Fruit fly (Drosophila melanogaster) whole organism, embryonic: Measurements from ENCODE around the gene CG42512.

Experiments used
- CG6654 ChIP-seq: fragments of 200-800 bp; sonication (Bioruptor generic); optimal IDR thresholded peaks from 2 replicates; lab custom pipeline; 2017; ENCODE audit warnings: missing biosample characterization, mild to moderate bottlenecking, missing genetic modification characterization
- al ChIP-seq: fragments of 200-800 bp; sonication (Bioruptor generic); IDR thresholded peaks from 2 replicates; pipeline ENCODE4 v1.3.6; 2022; ENCODE audit warnings: missing biosample characterization, missing genetic modification characterization

DNA sequence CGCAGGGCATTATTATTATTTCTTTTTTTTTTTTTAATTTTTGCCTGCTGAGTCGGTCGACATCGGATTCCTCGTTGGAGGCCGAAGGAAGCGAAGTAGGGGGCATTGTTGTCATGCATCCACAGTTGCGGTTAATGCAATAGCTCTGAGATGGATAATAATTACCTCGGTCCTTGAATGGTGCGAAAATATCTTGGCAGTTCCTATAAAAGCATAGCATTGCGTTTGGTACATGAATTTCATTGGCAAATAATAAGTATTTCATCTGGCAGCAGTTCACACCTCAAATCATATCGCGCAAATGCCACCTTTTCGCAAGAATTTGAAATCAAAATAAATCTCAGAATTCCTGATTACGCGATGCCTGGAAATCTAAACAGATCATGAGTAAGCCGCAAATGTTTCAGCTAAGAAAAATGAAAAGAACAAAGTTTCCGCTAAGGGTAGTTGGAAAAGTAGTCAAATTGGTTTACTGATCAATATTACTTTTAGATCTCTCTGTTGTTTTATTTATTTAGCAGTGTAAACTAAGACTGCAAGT, 4.0 kb upstream of the CG42512 start:
- TF ChIP-seq CG6654 (GFP tag; lab: Kevin White, UChicago), result no peak
- no peak for TF ChIP-seq al (GFP tag; lab: Robert Waterston, UW)
